Worm (Caenorhabditis elegans) whole organism, L1 larva: ENCODE measurements around the gene F45C12.17.

ENCODE experiments used
- blmp-1 ChIP-seq: fragments of 150-350 bp; optimal IDR thresholded peaks from 2 replicates; lab custom pipeline; 2014; ENCODE audit warnings: missing biosample characterization, missing genetic modification characterization
- efl-1 ChIP-seq, 4 experiments: fragments of 150-350 bp; optimal IDR thresholded peaks in 3 of 4; peaks in 1 of 4; 1 replicate in 1 of 4; 2 replicates in 3 of 4; lab custom pipeline; 2014; ENCODE audit warnings: missing biosample characterization in 2 of 4, missing genetic modification characterization in 2 of 4, missing genetic modification reagents in 2 of 4
- egl-27 ChIP-seq, 2 experiments: fragments of 150-350 bp in 1 of 2; sonication (generic microtip); optimal IDR thresholded peaks; 3 replicates each; lab custom pipeline; 2017 to 2018; ENCODE audit warnings: missing biosample characterization in 2 of 2, missing genetic modification characterization in 2 of 2, missing genetic modification reagents in 2 of 2
- fkh-10 ChIP-seq: sonication (generic microtip); optimal IDR thresholded peaks from 2 replicates; lab custom pipeline; 2017; ENCODE audit warnings: missing biosample characterization, missing genetic modification reagents, missing genetic modification characterization
- irx-1 ChIP-seq: sonication (generic microtip); optimal IDR thresholded peaks from 2 replicates; lab custom pipeline; 2016; ENCODE audit warnings: missing genetic modification characterization, missing compliant biosample characterization
- nhr-28 ChIP-seq: fragments of 150-350 bp; optimal IDR thresholded peaks from 2 replicates; lab custom pipeline; 2014; ENCODE audit warnings: missing biosample characterization, missing genetic modification characterization
- nhr-71 ChIP-seq: sonication (generic microtip); optimal IDR thresholded peaks from 2 replicates; lab custom pipeline; 2016; ENCODE audit warnings: mild to moderate bottlenecking, missing genetic modification characterization, moderate library complexity, missing compliant biosample characterization
- sptf-1 ChIP-seq: fragments of 150-350 bp; optimal IDR thresholded peaks from 2 replicates; lab custom pipeline; 2014; ENCODE audit warnings: missing biosample characterization, missing genetic modification characterization
- swsn-7 ChIP-seq: sonication (generic microtip); optimal IDR thresholded peaks from 2 replicates; lab custom pipeline; 2016; ENCODE audit warnings: missing genetic modification characterization, missing compliant biosample characterization
- tlp-1 ChIP-seq: fragments of 150-350 bp; optimal IDR thresholded peaks from 2 replicates; lab custom pipeline; 2014; ENCODE audit warnings: missing biosample characterization, missing genetic modification characterization
- ztf-4 ChIP-seq: fragments of 150-350 bp; optimal IDR thresholded peaks from 2 replicates; lab custom pipeline; 2014; ENCODE audit warnings: missing biosample characterization, missing genetic modification characterization

ce11 chrII:1679081-1679480, 46.8 kb upstream of the F45C12.17 start, which contains the start of gene irld-36:
- TF ChIP-seq irx-1 (tag; lab: Kevin White, UChicago) (no peak), tlp-1 (tag; lab: Kevin White, UChicago) (no peak), ztf-4 (no peak), blmp-1 (tag; lab: Kevin White, UChicago) (no peak), nhr-28 (tag; lab: Kevin White, UChicago) (no peak), nhr-71 (tag; lab: Kevin White, UChicago) (no peak), sptf-1 (no peak), egl-27 (tag; optimal IDR thresholded peaks at IDR 0.05; lab: Kevin White, UChicago) (no peak), efl-1 (optimal IDR thresholded peaks at IDR 0.05; lab: Kevin White, UChicago) (no peak), efl-1 (GFP tag; optimal IDR thresholded peaks at IDR 0.05 in 1 of 2; lab: Kevin White, UChicago) (no peak), swsn-7 (tag; lab: Kevin White, UChicago) (no peak), fkh-10 (GFP tag; lab: Kevin White, UChicago) (no peak)
